Fruit fly (Drosophila melanogaster): ENCODE data around the gene Grp170.

The Grp170 gene

DNA sequence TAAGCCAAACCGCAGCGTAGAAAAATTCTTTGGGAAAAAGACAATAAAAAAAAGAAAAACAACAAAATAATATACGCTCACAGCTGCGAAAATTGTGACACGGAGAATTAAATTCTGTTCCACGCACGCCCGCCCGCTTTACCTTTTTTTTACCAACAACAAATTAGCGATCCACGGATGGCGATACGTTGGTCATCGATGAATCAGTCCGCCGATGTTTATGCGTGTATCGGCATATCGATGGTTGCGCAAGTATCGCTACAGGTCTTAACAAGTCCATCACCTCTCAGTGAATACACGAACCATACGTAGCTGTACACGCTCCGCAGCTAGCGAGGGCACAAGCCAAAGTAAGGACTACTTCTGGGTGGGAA, 4.3 kb downstream of the Grp170 start, which contains the start of gene CG2924 (continued):
- TF ChIP-seq ftz-f1 (GFP tag; optimal IDR thresholded peaks at IDR 0.05) = peak; percentile 68
- no peak for TF ChIP-seq Oaz (GFP tag; IDR thresholded peaks at IDR 0.05)
- peak; percentile 70 for TF ChIP-seq Myb (GFP tag; optimal IDR thresholded peaks at IDR 0.05)
- peak; percentile 53 for TF ChIP-seq ems (GFP tag; optimal IDR thresholded peaks at IDR 0.05)
- peak; percentile 58 for TF ChIP-seq CG17829 (tag; optimal IDR thresholded peaks at IDR 0.05)
- TF ChIP-seq CG4404 (GFP tag; IDR thresholded peaks at IDR 0.05) = no peak
- TF ChIP-seq CG6254 (GFP tag; optimal IDR thresholded peaks at IDR 0.05) = no peak
- TF ChIP-seq NfI (GFP tag; optimal IDR thresholded peaks at IDR 0.05) = peak; percentile 52
- peak; percentile 100 for TF ChIP-seq Opbp (GFP tag; IDR thresholded peaks at IDR 0.05; ENCODE audit: partially characterized antibody)
- peak; percentile 33 for TF ChIP-seq Nf-YB (GFP tag; optimal IDR thresholded peaks at IDR 0.05)
- TF ChIP-seq CG9876 (GFP tag; optimal IDR thresholded peaks at IDR 0.05) = peak; percentile 59
- TF ChIP-seq aop (GFP tag; IDR thresholded peaks at IDR 0.05) = no peak
- TF ChIP-seq Drgx (GFP tag; IDR thresholded peaks at IDR 0.05) = no peak
- TF ChIP-seq Sox100B (GFP tag; optimal IDR thresholded peaks at IDR 0.05) = no peak
- peak; percentile 78 for TF ChIP-seq CG4617 (GFP tag; optimal IDR thresholded peaks at IDR 0.05; ENCODE audit: borderline replicate concordance)
- TF ChIP-seq trem (tag; optimal IDR thresholded peaks at IDR 0.05) = peak; percentile 88
- TF ChIP-seq CG4730 (GFP tag; IDR thresholded peaks at IDR 0.05) = no peak
- peak; percentile 73 for TF ChIP-seq CG12155 (GFP tag; optimal IDR thresholded peaks at IDR 0.05)
- TF ChIP-seq tll (GFP tag; optimal IDR thresholded peaks at IDR 0.05) = no peak
- TF ChIP-seq CG14860 (GFP tag; IDR thresholded peaks at IDR 0.05; ENCODE audit: partially characterized antibody) = peak; percentile 97
- peak; percentile 52 for TF ChIP-seq pum (GFP tag; optimal IDR thresholded peaks at IDR 0.05)
- no peak for TF ChIP-seq dimm (GFP tag; IDR thresholded peaks at IDR 0.05)
- TF ChIP-seq CG11456 (GFP tag; IDR thresholded peaks at IDR 0.05) = peak; percentile 89
- TF ChIP-seq CG12769 (tag; optimal IDR thresholded peaks at IDR 0.05) = peak; percentile 73
- no peak for TF ChIP-seq psq (GFP tag; optimal IDR thresholded peaks at IDR 0.05)
- peak; percentile 33 for TF ChIP-seq HLHmδ (GFP tag; optimal IDR thresholded peaks at IDR 0.05)
- peak; percentile 100 for TF ChIP-seq chinmo (GFP tag; IDR thresholded peaks at IDR 0.05; ENCODE audit: partially characterized antibody)
- TF ChIP-seq CG30431 (GFP tag; optimal IDR thresholded peaks at IDR 0.05) = no peak
- no peak for TF ChIP-seq CG14965 (GFP tag; optimal IDR thresholded peaks at IDR 0.05; ENCODE audit: borderline replicate concordance)
- peak; percentile 89 for TF ChIP-seq HmgD (GFP tag; optimal IDR thresholded peaks at IDR 0.05)
- peak; percentile 84 for TF ChIP-seq sens (GFP tag)
- peak; percentile 90 for TF ChIP-seq p53 (GFP tag; optimal IDR thresholded peaks at IDR 0.05)
- TF ChIP-seq CG16863 (GFP tag; optimal IDR thresholded peaks at IDR 0.05) = peak; percentile 43
- TF ChIP-seq nerfin-2 (GFP tag; IDR thresholded peaks at IDR 0.05; ENCODE audit: partially characterized antibody) = peak; percentile 98
- TF ChIP-seq Hsf (GFP tag; optimal IDR thresholded peaks at IDR 0.05) = peak; percentile 44
- TF ChIP-seq CG13296 (GFP tag; optimal IDR thresholded peaks at IDR 0.05) = peak; percentile 36
- TF ChIP-seq bab2 (GFP tag; optimal IDR thresholded peaks at IDR 0.05) = peak; percentile 67
- TF ChIP-seq Fer3 (tag; optimal IDR thresholded peaks at IDR 0.05) = no peak
- TF ChIP-seq B-H2 (GFP tag; optimal IDR thresholded peaks at IDR 0.05) = peak; percentile 69
- no peak for TF ChIP-seq Eip74EF (GFP tag; optimal IDR thresholded peaks at IDR 0.05)
- TF ChIP-seq NC2β (GFP tag; optimal IDR thresholded peaks at IDR 0.05) = peak; percentile 54
- no peak for TF ChIP-seq CG17568 (GFP tag; optimal IDR thresholded peaks at IDR 0.05)
- TF ChIP-seq so (GFP tag; IDR thresholded peaks at IDR 0.05) = 0 out of 3 replicates have a peak, but pooled peaks have one; percentile 11
- TF ChIP-seq CG6175 (GFP tag; IDR thresholded peaks at IDR 0.05) = no peak
- TF ChIP-seq HLH4C (GFP tag; IDR thresholded peaks at IDR 0.05; ENCODE audit: partially characterized antibody) = peak; percentile 99
- no peak for TF ChIP-seq CG7271 (tag; optimal IDR thresholded peaks at IDR 0.05)
- no peak for TF ChIP-seq CG3726 (GFP tag; IDR thresholded peaks at IDR 0.05)
- peak; percentile 27; the same call in 1 of the 2 replicates for TF ChIP-seq CG14441 (GFP tag; IDR thresholded peaks at IDR 0.05)
- no peak for TF ChIP-seq CG17359 (tag; optimal IDR thresholded peaks at IDR 0.05)
- TF ChIP-seq hb (GFP tag; IDR thresholded peaks at IDR 0.05; ENCODE audit: partially characterized antibody) = peak; percentile 99

All from whole organism, embryonic.